Fruit fly (Drosophila melanogaster) Kc167 (cell line): ENCODE measurements around the gene CG31926.

Experiments
- psq ChIP-seq: fragments of >200 bp; optimal IDR thresholded peaks from 2 replicates; lab custom pipeline; 2017; ENCODE audit warnings: missing external identifiers
- ttk ChIP-seq: sonication (Bioruptor generic); optimal IDR thresholded peaks from 2 replicates; lab custom pipeline; 2017; ENCODE audit warnings: missing external identifiers

DNA sequence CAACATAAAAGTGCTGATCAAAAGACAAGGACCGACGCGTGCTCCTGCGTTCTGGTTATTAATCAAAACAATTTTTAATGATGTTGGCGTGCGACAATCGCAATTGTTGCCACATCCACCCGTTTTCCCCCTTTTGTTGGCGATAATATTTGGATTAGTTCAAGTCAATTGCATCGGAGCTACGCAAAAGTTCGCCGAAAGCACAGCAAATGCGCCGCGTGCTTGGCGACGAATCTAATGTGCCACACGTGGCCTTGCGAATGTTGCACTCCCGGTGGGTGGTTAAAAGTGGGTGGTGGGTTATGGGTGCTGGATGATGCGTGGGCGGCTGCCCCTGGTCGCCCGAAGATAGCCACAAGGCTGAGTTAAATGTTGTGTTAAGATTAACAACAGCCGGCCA is 47.6 kb upstream of the CG31926 start:
- TF ChIP-seq psq = no peak
- no peak for TF ChIP-seq ttk (lab: Kevin White, UChicago)
